Fruit fly (Drosophila melanogaster): ENCODE results near the gene Cyp28d1.

Gene Cyp28d1

DNA sequence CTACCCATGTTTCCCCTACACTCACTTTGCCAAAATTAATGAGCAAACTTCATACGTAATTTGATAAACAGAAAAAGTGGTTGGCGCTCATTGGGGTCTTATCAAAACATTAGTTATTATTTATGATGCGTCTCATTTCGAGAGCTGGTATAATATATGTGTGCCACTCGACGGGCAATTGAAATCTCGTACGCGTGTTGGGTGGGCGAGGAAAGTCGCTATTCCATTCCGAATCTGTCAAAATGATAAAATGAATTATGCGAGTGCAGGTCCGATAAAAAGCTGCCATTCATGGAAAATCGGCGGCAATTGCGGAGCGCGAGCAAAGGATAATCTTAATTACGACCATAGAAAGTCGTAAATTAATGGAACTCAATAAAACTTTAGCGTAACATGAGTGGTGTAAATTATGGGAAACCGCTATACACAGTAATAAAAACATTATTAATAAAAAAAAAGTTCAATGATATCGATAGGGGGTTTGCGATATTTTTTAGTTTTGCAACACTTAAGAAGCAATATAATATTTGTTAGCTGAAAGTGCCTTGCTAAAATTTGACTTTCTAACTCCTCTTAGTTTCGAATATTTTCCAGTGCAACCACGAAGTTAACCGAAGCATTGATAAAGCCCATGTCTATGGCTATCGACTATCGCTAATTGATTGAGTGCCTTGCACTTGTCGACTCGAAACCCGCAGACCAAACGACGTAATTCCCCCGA is 32.1 kb downstream of the Cyp28d1 start:
- TF ChIP-seq noc (tag; optimal IDR thresholded peaks at IDR 0.05), result peak; percentile 92

DNA sequence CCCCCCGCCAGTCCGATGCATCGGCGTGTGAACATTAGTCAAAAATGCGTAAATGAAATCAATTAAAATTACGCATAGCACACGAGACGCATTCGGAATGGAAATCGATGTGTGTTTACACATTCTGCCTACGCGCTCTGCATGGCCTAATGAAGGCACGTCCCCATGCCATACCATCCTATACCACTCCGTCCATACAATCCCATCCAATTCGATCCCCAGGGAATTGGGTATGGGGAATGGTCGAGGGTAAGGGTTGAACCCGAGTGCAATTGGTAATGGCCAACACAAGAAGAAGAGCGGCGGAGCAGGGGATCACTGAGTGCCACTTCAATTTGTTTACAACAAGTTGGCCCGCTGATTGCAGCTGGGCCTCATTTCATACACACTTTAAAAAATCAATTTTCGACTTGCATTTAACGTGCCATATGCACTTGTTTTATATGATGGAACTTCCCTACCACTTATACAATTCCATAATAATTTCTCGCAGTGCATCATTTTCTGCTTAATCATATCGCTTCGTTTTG is 35.2 kb downstream of the Cyp28d1 start:
- TF ChIP-seq noc (tag; optimal IDR thresholded peaks at IDR 0.05), result no peak

DNA sequence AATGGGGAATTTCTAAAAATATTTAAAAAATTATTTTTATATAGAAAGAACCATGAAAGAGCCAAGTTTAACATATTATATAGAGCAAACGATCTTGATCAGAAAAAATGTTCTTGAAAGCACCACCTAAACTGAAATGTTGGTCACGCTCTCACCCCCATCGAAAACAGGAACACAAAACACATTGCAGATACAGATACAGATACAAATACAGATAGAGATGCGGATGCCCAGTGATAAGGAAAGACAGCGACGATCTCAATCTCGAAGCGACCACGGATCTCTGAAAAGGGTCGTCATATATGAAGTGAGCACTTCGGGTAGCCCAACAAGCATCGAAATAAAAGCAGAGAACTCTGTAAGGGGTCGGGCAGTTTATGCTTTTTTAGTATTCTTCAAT is 37.1 kb downstream of the Cyp28d1 start:
- no peak for TF ChIP-seq noc (tag; optimal IDR thresholded peaks at IDR 0.05)

DNA sequence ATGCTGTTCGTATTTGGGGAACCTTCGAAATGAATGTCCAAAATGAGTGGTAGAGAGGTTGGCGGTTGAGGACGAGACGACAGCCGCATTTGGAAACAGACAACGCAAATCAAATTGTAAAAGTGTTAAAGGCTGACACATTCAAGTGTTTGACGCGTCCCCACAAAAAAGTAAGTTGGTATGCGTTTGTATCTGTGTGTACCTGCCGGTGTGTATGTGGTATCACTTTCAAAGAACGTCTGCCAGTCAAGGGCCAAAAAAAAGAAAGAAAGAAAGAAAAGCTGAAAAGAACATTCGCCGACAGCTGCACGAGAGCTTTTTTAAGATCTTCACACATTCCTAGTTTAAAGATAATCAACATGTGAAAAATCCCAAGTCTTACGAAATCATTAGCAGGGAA is 37.6 kb downstream of the Cyp28d1 start:
- no peak for TF ChIP-seq noc (tag; optimal IDR thresholded peaks at IDR 0.05)

DNA sequence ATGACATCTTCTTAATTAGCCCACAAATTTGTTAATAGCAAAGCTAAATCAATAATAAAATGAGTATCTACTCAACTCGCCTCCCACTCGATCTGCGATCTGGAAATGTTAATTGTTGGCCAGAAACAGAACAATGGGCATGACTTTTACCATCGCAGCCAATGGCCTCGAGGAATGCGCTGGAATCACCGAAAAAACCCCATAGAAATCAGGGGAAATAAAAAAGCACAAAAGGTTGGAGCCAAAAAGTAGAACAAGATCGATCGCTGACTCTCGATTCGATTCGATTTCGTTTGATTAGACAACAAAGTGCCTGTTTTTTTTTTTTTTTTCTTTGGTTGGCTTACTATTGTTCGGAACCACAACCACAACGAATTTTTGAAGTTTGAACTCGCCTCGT is 38.3 kb downstream of the Cyp28d1 start:
- TF ChIP-seq noc (tag; optimal IDR thresholded peaks at IDR 0.05), result no peak

DNA sequence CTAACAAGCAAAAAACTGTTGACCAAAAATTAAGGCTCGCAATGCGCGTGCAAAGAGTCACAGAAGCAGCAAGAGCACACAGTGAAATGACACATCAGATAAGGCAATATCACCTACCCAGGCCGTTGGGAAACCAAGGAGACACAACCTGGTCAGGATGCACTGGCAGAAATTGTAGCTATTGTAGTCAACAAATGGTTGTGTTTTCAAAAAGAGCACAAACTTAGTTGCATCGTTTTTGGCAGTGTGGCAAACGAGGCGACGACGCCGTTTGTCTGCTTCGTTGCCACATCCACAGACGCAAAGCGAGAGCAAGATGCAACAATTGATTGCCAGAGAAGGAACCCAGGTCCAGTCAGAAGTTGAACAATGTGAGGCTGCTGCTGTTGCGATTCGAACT is 39.5 kb downstream of the Cyp28d1 start:
- TF ChIP-seq noc (tag; optimal IDR thresholded peaks at IDR 0.05), result no peak

DNA sequence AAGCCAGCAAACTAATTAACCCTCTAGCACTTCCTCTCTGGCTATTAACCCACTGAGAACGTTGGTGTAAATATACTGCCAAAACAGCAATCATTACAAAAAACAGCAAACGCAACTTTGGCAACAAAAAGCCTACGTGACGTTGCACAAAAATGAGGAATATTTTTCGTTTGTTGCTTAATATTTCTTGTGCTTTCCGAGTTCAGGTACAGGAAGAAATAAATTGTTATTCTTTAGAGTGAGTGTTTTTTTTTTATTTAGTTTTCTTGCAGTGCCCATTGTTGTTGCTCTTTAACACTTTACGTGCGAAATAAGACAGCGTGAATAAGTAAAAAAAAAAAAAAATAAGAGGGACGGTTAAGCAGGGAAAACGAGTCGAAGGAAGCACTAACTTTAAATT is 40.9 kb downstream of the Cyp28d1 start:
- no peak for TF ChIP-seq noc (tag; optimal IDR thresholded peaks at IDR 0.05)

DNA sequence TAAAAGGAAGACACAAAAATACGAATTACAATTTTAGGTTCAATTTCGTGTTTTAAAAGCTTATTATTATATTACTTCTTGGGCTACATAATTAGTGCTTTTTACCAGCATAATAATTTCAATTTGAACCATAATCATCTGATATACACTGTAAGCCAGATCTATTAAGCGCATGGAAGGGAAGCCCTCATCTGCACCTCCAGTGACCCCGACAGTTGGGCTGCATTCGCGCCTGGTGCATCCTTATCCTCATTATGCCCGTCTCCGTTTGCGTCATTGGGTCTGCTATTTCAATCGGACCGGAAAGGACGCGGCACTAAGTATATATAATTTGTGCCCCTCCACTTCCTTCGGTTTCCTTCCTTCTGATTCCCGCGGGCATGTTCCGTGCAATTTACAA is 41.5 kb downstream of the Cyp28d1 start:
- TF ChIP-seq noc (tag; optimal IDR thresholded peaks at IDR 0.05), result no peak

DNA sequence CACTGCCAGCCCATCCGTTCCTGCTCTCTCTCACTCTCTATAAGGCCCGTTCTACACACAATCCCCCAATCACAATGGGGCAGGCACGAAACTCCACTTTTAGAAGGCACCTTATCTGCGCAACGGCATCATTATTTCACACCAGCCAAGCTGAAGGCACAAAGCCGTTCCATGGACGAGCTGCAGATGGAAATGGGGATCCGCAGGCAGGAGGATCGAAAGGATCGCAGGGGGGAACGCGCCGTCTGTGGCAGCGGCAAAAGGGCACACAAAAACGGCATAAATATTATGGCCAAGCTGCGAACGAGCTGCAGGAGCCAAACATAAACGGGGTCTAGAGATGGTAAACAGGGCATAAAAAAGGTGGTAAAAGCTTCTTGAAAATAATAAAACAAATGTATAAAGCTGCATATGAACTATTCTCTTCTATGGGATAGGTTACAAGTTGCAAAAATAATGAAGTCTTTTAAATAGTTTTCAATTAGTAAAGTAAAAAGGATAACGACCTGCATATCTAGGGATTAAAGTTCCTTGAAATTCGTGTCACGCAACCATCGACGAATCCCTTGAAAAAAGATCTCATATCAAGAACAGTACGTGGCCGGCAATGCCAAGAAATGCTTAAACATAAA is 42.3 kb downstream of the Cyp28d1 start:
- TF ChIP-seq noc (tag; optimal IDR thresholded peaks at IDR 0.05), result no peak

DNA sequence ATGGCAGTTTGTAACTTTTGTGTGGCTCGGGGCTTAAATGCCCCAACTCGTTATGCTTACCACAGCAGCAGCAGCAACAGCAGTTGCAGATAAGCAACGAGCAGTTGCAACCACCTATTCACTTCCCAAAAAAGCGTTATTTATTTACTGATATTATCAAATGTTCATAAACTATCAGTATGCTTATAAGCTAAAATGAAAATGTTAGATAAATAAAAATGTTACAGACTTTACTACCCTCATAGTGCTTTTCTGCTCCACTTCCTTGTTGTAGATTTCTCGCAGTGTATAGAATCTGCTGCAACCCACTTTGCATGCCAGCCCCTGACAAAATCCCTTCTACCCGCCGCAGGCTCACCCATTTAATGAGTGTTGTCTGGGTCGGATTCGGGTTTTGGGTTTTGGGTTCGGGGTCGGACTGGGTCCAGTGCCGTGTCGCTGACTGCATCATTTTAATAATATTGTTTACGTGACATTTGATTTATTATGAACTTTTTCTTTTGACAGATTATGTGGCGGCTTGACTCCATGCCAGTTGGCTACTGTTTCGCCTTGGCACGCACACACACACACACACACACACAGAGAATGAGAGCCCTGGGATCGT is 43.9 kb downstream of the Cyp28d1 start:
- TF ChIP-seq noc (tag; optimal IDR thresholded peaks at IDR 0.05), result no peak

DNA sequence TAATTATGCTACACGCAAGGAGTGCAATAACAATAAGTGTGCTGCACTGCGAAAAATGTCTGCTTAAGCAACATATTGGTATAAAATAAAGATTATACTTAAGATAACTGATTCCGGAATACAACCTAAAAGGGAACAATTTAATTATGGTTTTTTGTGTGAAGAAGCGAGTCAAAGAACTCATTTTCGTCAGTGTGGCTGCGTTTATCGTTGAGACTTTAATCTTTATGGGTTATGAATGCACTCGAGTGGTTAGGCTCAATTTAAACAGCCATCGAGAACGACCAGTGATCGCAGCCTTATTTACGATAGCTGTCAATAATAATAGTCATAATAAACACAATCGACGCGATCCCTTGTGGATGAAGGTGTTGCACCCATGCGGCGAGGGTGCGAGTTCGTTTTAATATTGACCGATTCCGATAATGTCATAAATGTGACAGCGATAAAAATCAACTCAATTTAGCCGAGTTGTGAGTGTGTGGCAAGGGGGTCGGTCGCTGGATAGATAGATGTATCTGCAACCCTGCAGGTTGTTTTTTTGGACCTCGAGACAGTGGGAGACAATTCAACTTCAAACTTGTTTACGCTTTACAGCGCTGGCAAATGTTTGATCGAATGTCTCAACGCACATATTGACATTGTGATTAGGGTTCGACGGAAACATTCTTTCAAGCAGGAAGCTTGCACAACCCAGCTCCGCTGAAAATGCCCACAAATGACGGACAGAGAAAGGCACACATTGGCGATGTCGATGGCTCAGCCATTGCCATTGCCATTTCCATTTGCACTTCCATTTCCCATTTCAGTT is 46.0 kb downstream of the Cyp28d1 start:
- TF ChIP-seq noc (tag; optimal IDR thresholded peaks at IDR 0.05), result no peak

DNA sequence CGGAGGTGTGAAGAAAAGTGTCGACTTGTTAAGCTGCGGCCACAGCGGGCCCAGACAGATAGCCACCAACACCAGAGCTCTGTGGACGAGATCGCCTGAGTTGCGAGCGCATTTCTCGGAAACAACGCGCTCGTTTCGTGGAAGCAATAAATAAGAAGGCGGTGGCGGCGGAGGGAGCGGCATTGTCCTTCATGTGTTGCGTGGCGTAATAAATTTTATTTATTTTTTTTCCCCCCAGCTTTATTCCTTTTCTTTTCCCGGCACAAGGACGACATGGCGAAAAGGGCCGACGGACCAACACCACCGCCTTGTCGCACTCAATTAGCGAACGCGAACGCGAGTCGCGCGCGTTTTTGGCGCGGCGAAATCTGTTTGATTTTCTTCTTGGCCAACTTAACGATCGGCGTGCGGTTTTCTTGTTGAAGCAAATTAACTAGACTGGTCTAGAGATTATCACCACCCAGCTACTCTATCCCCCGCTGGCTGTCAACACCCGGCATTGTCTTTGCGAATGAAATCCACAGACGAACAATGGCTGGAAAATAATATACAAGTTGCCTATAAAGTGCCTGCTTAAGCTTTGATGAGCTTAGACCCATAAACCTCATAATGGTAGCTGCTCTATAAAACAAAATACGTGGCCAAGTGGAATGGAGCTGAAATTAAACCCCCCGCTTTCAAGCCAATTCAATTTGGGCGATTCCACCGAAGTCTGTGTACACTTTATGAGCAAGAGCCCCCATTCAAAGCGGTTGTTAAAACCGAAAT is 49.0 kb downstream of the Cyp28d1 start:
- TF ChIP-seq noc (tag; optimal IDR thresholded peaks at IDR 0.05), result no peak

DNA sequence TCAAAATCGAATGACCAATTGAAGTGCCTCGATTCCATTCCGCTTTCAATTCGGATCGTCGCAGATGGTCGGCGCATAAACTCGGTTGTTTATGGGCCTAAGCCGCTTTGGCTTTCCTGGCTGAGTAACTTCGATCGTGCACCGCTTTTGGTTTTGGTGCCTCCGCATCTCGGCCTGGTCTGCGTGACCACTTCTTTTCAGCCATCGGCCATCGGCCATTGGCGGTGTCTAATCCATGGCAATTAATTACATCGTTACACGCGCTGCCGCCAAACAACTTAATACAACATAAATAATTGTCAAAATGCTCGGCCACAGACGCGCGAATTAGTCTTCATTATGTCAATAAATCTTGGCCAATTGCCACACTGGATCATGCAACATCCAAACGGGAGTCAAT is 50.0 kb downstream of the Cyp28d1 start:
- TF ChIP-seq noc (tag; optimal IDR thresholded peaks at IDR 0.05), result no peak

DNA sequence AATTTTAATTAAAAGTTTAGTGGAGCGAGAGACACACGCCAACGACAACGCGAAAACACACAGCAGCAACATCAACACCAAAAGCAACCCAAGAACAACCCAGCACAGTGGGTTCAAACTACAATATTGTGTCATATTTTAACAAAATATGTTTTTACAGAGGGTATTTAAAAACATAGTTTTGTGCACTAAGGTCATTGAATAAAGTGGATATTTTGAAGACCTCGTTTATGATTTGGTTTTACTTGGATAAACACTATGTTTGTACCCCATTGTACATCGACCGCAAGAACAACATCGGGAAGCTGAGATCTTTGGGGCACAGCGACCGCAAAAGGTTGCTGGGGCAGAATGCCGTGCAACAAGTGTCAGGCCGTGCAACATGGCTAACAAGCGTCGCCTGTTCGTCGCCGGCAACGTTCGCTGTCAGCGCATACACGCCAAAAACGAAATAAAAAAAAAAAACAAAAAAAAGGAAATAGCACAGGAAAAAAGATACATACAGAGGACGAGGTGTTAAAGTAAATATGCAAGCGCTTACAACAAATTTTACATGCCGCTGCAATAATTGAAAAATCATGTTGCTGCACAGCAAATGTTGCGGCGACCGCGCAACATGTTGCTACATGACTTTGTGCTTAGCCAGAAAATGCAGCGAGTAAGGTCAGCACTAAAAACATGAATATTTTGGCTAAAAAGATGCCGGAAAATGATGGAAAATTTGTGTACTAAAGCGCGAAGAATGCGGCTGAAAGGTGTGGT is 51.1 kb downstream of the Cyp28d1 start:
- no peak for TF ChIP-seq noc (tag; optimal IDR thresholded peaks at IDR 0.05)
